Worm (Caenorhabditis elegans) whole organism, L1 larva: ENCODE measurements around the gene C25D7.9.

ENCODE experiments used
- alr-1 ChIP-seq: fragments of 200-800 bp; sonication (Bioruptor generic); optimal IDR thresholded peaks from 2 replicates; lab custom pipeline; 2018; ENCODE audit warnings: borderline replicate concordance, mild to moderate bottlenecking, missing genetic modification characterization, missing compliant biosample characterization
- ama-1 ChIP-seq: fragments of 150-350 bp; optimal IDR thresholded peaks from 2 replicates; lab custom pipeline; 2014
- blmp-1 ChIP-seq: fragments of 150-350 bp; optimal IDR thresholded peaks from 2 replicates; lab custom pipeline; 2014; ENCODE audit warnings: missing biosample characterization, missing genetic modification characterization
- ceh-82 ChIP-seq, 3 experiments: fragments of 150-350 bp in 1 of 3; sonication (generic microtip) in 2 of 3; optimal IDR thresholded peaks; 2 replicates each; lab custom pipeline; 2014 to 2017; ENCODE audit warnings: missing biosample characterization in 3 of 3, missing genetic modification characterization in 3 of 3
- elt-2 ChIP-seq: sonication (generic microtip); optimal IDR thresholded peaks from 2 replicates; lab custom pipeline; 2016; ENCODE audit warnings: missing genetic modification characterization, mild to moderate bottlenecking, inconsistent platforms, missing compliant biosample characterization, missing genetic modification reagents
- lin-35 ChIP-seq, 2 experiments: fragments of 150-350 bp; optimal IDR thresholded peaks; 2 replicates each; lab custom pipeline; 2014; ENCODE audit warnings: missing biosample characterization in 2 of 2, missing genetic modification characterization in 2 of 2, missing genetic modification reagents in 2 of 2
- lin-39 ChIP-seq: fragments of 150-350 bp; optimal IDR thresholded peaks from 2 replicates; lab custom pipeline; 2014; ENCODE audit warnings: missing biosample characterization, missing genetic modification reagents, missing genetic modification characterization
- mep-1 ChIP-seq: fragments of 150-350 bp; optimal IDR thresholded peaks from 2 replicates; lab custom pipeline; 2014; ENCODE audit warnings: missing biosample characterization, missing genetic modification characterization
- nhr-12 ChIP-seq: sonication (generic microtip); optimal IDR thresholded peaks from 2 replicates; lab custom pipeline; 2017; ENCODE audit warnings: missing biosample characterization, missing genetic modification characterization
- nhr-19 ChIP-seq: fragments of 200-800 bp; sonication (Bioruptor generic); conservative IDR thresholded peaks from 2 replicates; pipeline ENCODE4 v1.3.6; 2022; ENCODE audit warnings: missing genetic modification characterization, missing compliant biosample characterization
- pax-3 ChIP-seq: fragments of 200-800 bp; sonication (Bioruptor generic); optimal IDR thresholded peaks from 2 replicates; lab custom pipeline; 2018; ENCODE audit warnings: mild to moderate bottlenecking, missing genetic modification characterization, moderate library complexity, missing compliant biosample characterization
- pqm-1 ChIP-seq: sonication (generic microtip); optimal IDR thresholded peaks from 3 replicates; lab custom pipeline; 2017; ENCODE audit warnings: missing biosample characterization, missing genetic modification characterization
- snpc-4 ChIP-seq: fragments of 150-350 bp; optimal IDR thresholded peaks from 2 replicates; lab custom pipeline; 2014; ENCODE audit warnings: missing biosample characterization, missing genetic modification characterization

- no peak for TF ChIP-seq ceh-82 (tag; optimal IDR thresholded peaks at IDR 0.05; lab: Kevin White, UChicago)
- no peak for TF ChIP-seq elt-2 (tag; lab: Kevin White, UChicago)
- no peak for TF ChIP-seq pqm-1
- no peak for TF ChIP-seq alr-1 (tag; lab: Kevin White, UChicago)
- TF ChIP-seq snpc-4 (tag; lab: Kevin White, UChicago): no peak
- no peak for TF ChIP-seq ama-1
- no peak for TF ChIP-seq lin-35 (GFP tag; optimal IDR thresholded peaks at IDR 0.05; lab: Kevin White, UChicago)
- TF ChIP-seq pax-3 (tag; lab: Kevin White, UChicago): no peak
- no peak for TF ChIP-seq mep-1 (tag; lab: Kevin White, UChicago)
- no peak for TF ChIP-seq lin-39 (tag; lab: Kevin White, UChicago)
- no peak for TF ChIP-seq nhr-19 (GFP tag; lab: Robert Waterston, UW)
- TF ChIP-seq nhr-12: no peak
- TF ChIP-seq blmp-1 (tag; lab: Kevin White, UChicago): no peak
These were observed 44.7 kb upstream of the C25D7.9 start, which contains the start of gene F14H8.2 for ce11 chrV:15020229-15020628.
